Fruit fly (Drosophila melanogaster) whole organism, embryonic: ENCODE results near the gene EndoGI.

Experiments
- Antp ChIP-seq: fragments of 200-800 bp; sonication (Bioruptor generic); optimal IDR thresholded peaks from 3 replicates; lab custom pipeline; 2016; ENCODE audit warnings: missing biosample characterization, missing genetic modification characterization
- Atf3 ChIP-seq: fragments of 200-800 bp; sonication (Bioruptor generic); optimal IDR thresholded peaks from 3 replicates; lab custom pipeline; 2016; ENCODE audit warnings: missing biosample characterization, missing genetic modification characterization
- Blimp-1 ChIP-seq: fragments of 200-800 bp; sonication (Bioruptor generic); optimal IDR thresholded peaks from 3 replicates; lab custom pipeline; 2018; ENCODE audit warnings: missing biosample characterization, missing genetic modification characterization, mild to moderate bottlenecking, moderate library complexity, missing genetic modification reagents
- BtbVII ChIP-seq: fragments of 200-800 bp; sonication (Bioruptor generic); optimal IDR thresholded peaks from 3 replicates; lab custom pipeline; 2017; ENCODE audit warnings: missing biosample characterization, mild to moderate bottlenecking, missing genetic modification characterization
- CG11695 ChIP-seq: fragments of 200-800 bp; sonication (Bioruptor generic); IDR thresholded peaks from 3 replicates; pipeline ENCODE4 v1.3.6; 2022; ENCODE audit warnings: missing biosample characterization, missing genetic modification characterization
- CG12659 ChIP-seq: fragments of 200-800 bp; sonication (Bioruptor generic); optimal IDR thresholded peaks from 3 replicates; lab custom pipeline; 2017; ENCODE audit warnings: mild to moderate bottlenecking, missing biosample characterization, missing genetic modification reagents, missing genetic modification characterization
- CG14710 ChIP-seq: fragments of 200-800 bp; sonication (Bioruptor generic); optimal IDR thresholded peaks from 3 replicates; lab custom pipeline; 2019; ENCODE audit warnings: missing biosample characterization, mild to moderate bottlenecking, missing genetic modification characterization, moderate library complexity
- CG15269 ChIP-seq: fragments of 200-800 bp; sonication (Bioruptor generic); optimal IDR thresholded peaks from 2 replicates; lab custom pipeline; 2018; ENCODE audit warnings: missing biosample characterization, mild to moderate bottlenecking, missing genetic modification characterization, moderate library complexity
- CG15696 ChIP-seq: fragments of 200-800 bp; sonication (Bioruptor generic); optimal IDR thresholded peaks from 2 replicates; lab custom pipeline; 2019; ENCODE audit warnings: missing biosample characterization, mild to moderate bottlenecking, missing genetic modification characterization, moderate library complexity
- CG17361 ChIP-seq: fragments of 200-800 bp; sonication (Bioruptor generic); IDR thresholded peaks from 3 replicates; pipeline ENCODE4 v1.3.6; 2022; ENCODE audit warnings: missing biosample characterization, missing genetic modification characterization
- CG18476 ChIP-seq: fragments of 200-800 bp; sonication (Bioruptor generic); optimal IDR thresholded peaks from 2 replicates; lab custom pipeline; 2016; ENCODE audit warnings: missing biosample characterization, mild to moderate bottlenecking, missing genetic modification characterization
- CG2129 ChIP-seq: fragments of 200-800 bp; sonication (Bioruptor generic); IDR thresholded peaks from 2 replicates; pipeline ENCODE4 v1.3.6; 2022; ENCODE audit warnings: missing biosample characterization, missing genetic modification characterization; ENCODE audit not compliant: partially characterized antibody
- CG30403 ChIP-seq: fragments of 200-800 bp; sonication (Bioruptor generic); optimal IDR thresholded peaks from 3 replicates; lab custom pipeline; 2016; ENCODE audit warnings: missing biosample characterization, missing genetic modification characterization
- CG30431 ChIP-seq: fragments of 200-800 bp; sonication (Bioruptor generic); optimal IDR thresholded peaks from 2 replicates; lab custom pipeline; 2017; ENCODE audit warnings: missing biosample characterization, missing genetic modification characterization
- CG31388 ChIP-seq: fragments of 200-800 bp; sonication (Bioruptor generic); optimal IDR thresholded peaks from 2 replicates; lab custom pipeline; 2016; ENCODE audit warnings: missing biosample characterization, missing genetic modification characterization
- CG32772 ChIP-seq: fragments of 200-800 bp; sonication (Bioruptor generic); IDR thresholded peaks from 2 replicates; pipeline ENCODE4 v1.3.6; 2022; ENCODE audit warnings: missing biosample characterization, missing genetic modification characterization
- CG4424 ChIP-seq: fragments of 200-800 bp; sonication (Bioruptor generic); optimal IDR thresholded peaks from 3 replicates; lab custom pipeline; 2016; ENCODE audit warnings: missing biosample characterization, missing genetic modification characterization
- CG6654 ChIP-seq: fragments of 200-800 bp; sonication (Bioruptor generic); optimal IDR thresholded peaks from 2 replicates; lab custom pipeline; 2017; ENCODE audit warnings: missing biosample characterization, mild to moderate bottlenecking, missing genetic modification characterization
- CG9609 ChIP-seq: fragments of 200-800 bp; sonication (Bioruptor generic); optimal IDR thresholded peaks from 3 replicates; lab custom pipeline; 2016; ENCODE audit warnings: missing biosample characterization, missing genetic modification characterization
- Fer3 ChIP-seq: fragments of 200-800 bp; sonication (Bioruptor generic); optimal IDR thresholded peaks from 2 replicates; lab custom pipeline; 2018; ENCODE audit warnings: missing biosample characterization, mild to moderate bottlenecking, missing genetic modification characterization, moderate library complexity
- HLH3B ChIP-seq: fragments of 200-800 bp; sonication (Bioruptor generic); IDR thresholded peaks from 2 replicates; pipeline ENCODE4 v1.3.6; 2022; ENCODE audit warnings: missing biosample characterization, missing genetic modification characterization
- HmgD ChIP-seq: fragments of 200-800 bp; sonication (Bioruptor generic); optimal IDR thresholded peaks from 3 replicates; lab custom pipeline; 2016; ENCODE audit warnings: missing biosample characterization, missing genetic modification characterization
- NFAT ChIP-seq: fragments of 200-800 bp; sonication (Bioruptor generic); IDR thresholded peaks from 2 replicates; pipeline ENCODE4 v1.3.6; 2022; ENCODE audit warnings: missing biosample characterization, missing genetic modification characterization
- Nf-YA ChIP-seq: fragments of 200-800 bp; sonication (Bioruptor generic); IDR thresholded peaks from 2 replicates; pipeline ENCODE4 v1.3.6; 2022; ENCODE audit warnings: missing biosample characterization, missing genetic modification characterization
- Trl ChIP-seq, 3 experiments: fragments of >200 bp in 2 of 3; fragments of 200-800 bp in 1 of 3; sonication (Bioruptor generic) in 1 of 3; optimal IDR thresholded peaks; 2 replicates in 1 of 3; 3 replicates in 2 of 3; lab custom pipeline; 2016 to 2017; ENCODE audit warnings: missing biosample characterization in 1 of 3, missing genetic modification characterization in 1 of 3
- bab2 ChIP-seq: fragments of 200-800 bp; sonication (Bioruptor generic); optimal IDR thresholded peaks from 2 replicates; lab custom pipeline; 2016; ENCODE audit warnings: missing biosample characterization, missing genetic modification characterization
- bowl ChIP-seq: fragments of 200-800 bp; sonication (Bioruptor generic); IDR thresholded peaks from 2 replicates; pipeline ENCODE4 v1.3.6; 2022; ENCODE audit warnings: missing biosample characterization, missing genetic modification characterization
- cas ChIP-seq: fragments of 200-800 bp; sonication (Bioruptor generic); IDR thresholded peaks from 2 replicates; pipeline ENCODE4 v1.3.6; 2022; ENCODE audit warnings: missing biosample characterization, missing genetic modification characterization
- esg ChIP-seq: fragments of 200-800 bp; sonication (Bioruptor generic); conservative IDR thresholded peaks from 2 replicates; pipeline ENCODE4 v1.3.6; 2022; ENCODE audit warnings: missing biosample characterization, missing genetic modification characterization
- fd64A ChIP-seq: fragments of 200-800 bp; sonication (Bioruptor generic); optimal IDR thresholded peaks from 3 replicates; lab custom pipeline; 2018; ENCODE audit warnings: missing biosample characterization, mild to moderate bottlenecking, missing genetic modification characterization
- hb ChIP-seq: fragments of 200-800 bp; sonication (Bioruptor generic); IDR thresholded peaks from 3 replicates; pipeline ENCODE4 v1.3.6; 2022; ENCODE audit warnings: missing biosample characterization, missing genetic modification characterization; ENCODE audit not compliant: partially characterized antibody
- her ChIP-seq: fragments of 200-800 bp; sonication (Bioruptor generic); optimal IDR thresholded peaks from 2 replicates; lab custom pipeline; 2016; ENCODE audit warnings: missing biosample characterization, missing genetic modification characterization
- ind ChIP-seq: fragments of 200-800 bp; sonication (Bioruptor generic); optimal IDR thresholded peaks from 3 replicates; lab custom pipeline; 2016; ENCODE audit warnings: missing biosample characterization, missing genetic modification characterization
- klu ChIP-seq: fragments of 200-800 bp; sonication (Bioruptor generic); IDR thresholded peaks from 2 replicates; pipeline ENCODE4 v1.3.6; 2022; ENCODE audit warnings: missing biosample characterization, missing genetic modification characterization
- lov ChIP-seq, 2 experiments: fragments of 200-800 bp in 1 of 2; fragments of >200 bp in 1 of 2; sonication (Bioruptor generic) in 1 of 2; IDR thresholded peaks in 1 of 2; optimal IDR thresholded peaks in 1 of 2; 2 replicates in 1 of 2; 3 replicates in 1 of 2; pipeline versions ENCODE4 v1.3.6 to Lab custom; 2017 to 2022; ENCODE audit warnings: missing biosample characterization in 1 of 2, missing genetic modification characterization in 1 of 2
- mam ChIP-seq: fragments of 200-800 bp; sonication (Bioruptor generic); optimal IDR thresholded peaks from 3 replicates; lab custom pipeline; 2016; ENCODE audit warnings: missing biosample characterization, missing genetic modification characterization
- mirr ChIP-seq: fragments of 200-800 bp; sonication (Bioruptor generic); optimal IDR thresholded peaks from 3 replicates; lab custom pipeline; 2018; ENCODE audit warnings: missing biosample characterization, mild to moderate bottlenecking, missing genetic modification characterization
- nau ChIP-seq: fragments of 200-800 bp; sonication (Bioruptor generic); optimal IDR thresholded peaks from 3 replicates; lab custom pipeline; 2017; ENCODE audit warnings: missing biosample characterization, mild to moderate bottlenecking, missing genetic modification characterization, missing genetic modification reagents
- nom ChIP-seq: fragments of 200-800 bp; sonication (Bioruptor generic); optimal IDR thresholded peaks from 2 replicates; lab custom pipeline; 2017; ENCODE audit warnings: missing biosample characterization, missing genetic modification characterization, mild to moderate bottlenecking, moderate library complexity, missing genetic modification reagents
- phol ChIP-seq: fragments of 200-800 bp; sonication (Bioruptor generic); optimal IDR thresholded peaks from 3 replicates; lab custom pipeline; 2018; ENCODE audit warnings: missing biosample characterization, mild to moderate bottlenecking, missing genetic modification characterization, moderate library complexity
- pita ChIP-seq: fragments of 200-800 bp; sonication (Bioruptor generic); optimal IDR thresholded peaks from 2 replicates; lab custom pipeline; 2017; ENCODE audit warnings: missing biosample characterization, mild to moderate bottlenecking, missing genetic modification characterization
- salm ChIP-seq: fragments of 200-800 bp; sonication (Bioruptor generic); optimal IDR thresholded peaks from 2 replicates; lab custom pipeline; 2018; ENCODE audit warnings: missing biosample characterization, mild to moderate bottlenecking, missing genetic modification characterization
- slp2 ChIP-seq: fragments of 200-800 bp; sonication (Bioruptor generic); optimal IDR thresholded peaks from 2 replicates; lab custom pipeline; 2016; ENCODE audit warnings: missing biosample characterization, missing genetic modification characterization
- stwl ChIP-seq: fragments of 200-800 bp; sonication (Bioruptor generic); optimal IDR thresholded peaks from 3 replicates; lab custom pipeline; 2018; ENCODE audit warnings: missing biosample characterization, mild to moderate bottlenecking, missing genetic modification characterization, moderate library complexity
- sug ChIP-seq: fragments of 200-800 bp; optimal IDR thresholded peaks from 2 replicates; lab custom pipeline; 2019; ENCODE audit warnings: missing biosample characterization, mild to moderate bottlenecking, missing genetic modification characterization, moderate library complexity
- tio ChIP-seq: fragments of 200-800 bp; sonication (Bioruptor generic); optimal IDR thresholded peaks from 2 replicates; lab custom pipeline; 2017; ENCODE audit warnings: missing biosample characterization, missing genetic modification characterization, inconsistent platforms
- zf30C ChIP-seq: fragments of 200-800 bp; sonication (Bioruptor generic); optimal IDR thresholded peaks from 3 replicates; lab custom pipeline; 2018; ENCODE audit warnings: missing biosample characterization, mild to moderate bottlenecking, missing genetic modification characterization

EndoGI gene

dm6 chr2L:16251598-16252131, 5.8 kb upstream of the EndoGI start, which contains the start of gene CG46309 (continued):
- TF ChIP-seq CG31388 (GFP tag; lab: Kevin White, UChicago): no peak
- TF ChIP-seq cas: peak; percentile 36; the same call in 1 of the 2 replicates
- no peak for TF ChIP-seq Antp (GFP tag; lab: Kevin White, UChicago)
- TF ChIP-seq mam: peak; percentile 44
- no peak for TF ChIP-seq CG15696 (tag; lab: Kevin White, UChicago)
- peak; percentile 35 for TF ChIP-seq ind (GFP tag; lab: Kevin White, UChicago)
- no peak for TF ChIP-seq CG32772 (GFP tag; lab: Robert Waterston, UW)
- no peak for TF ChIP-seq esg (GFP tag; lab: Robert Waterston, UW)
- peak; percentile 53; the same call in 1 of the 2 replicates for TF ChIP-seq bowl
- peak; percentile 12 for TF ChIP-seq Fer3
- TF ChIP-seq pita (GFP tag; lab: Kevin White, UChicago): no peak
- peak; percentile 30 for TF ChIP-seq bab2 (GFP tag; lab: Kevin White, UChicago)
- TF ChIP-seq zf30C (GFP tag; lab: Kevin White, UChicago): peak; percentile 5
- TF ChIP-seq CG12659: peak; percentile 33
- TF ChIP-seq CG18476 (GFP tag; lab: Kevin White, UChicago): peak; percentile 19
- no peak for TF ChIP-seq CG6654 (GFP tag; lab: Kevin White, UChicago)

dm6 chr2L:16255232-16256117, 2.0 kb upstream of the EndoGI start:
- TF ChIP-seq Blimp-1 (GFP tag; lab: Kevin White, UChicago) (peak; percentile 16), stwl (peak; percentile 51), Atf3 (GFP tag; lab: Kevin White, UChicago) (no peak), nau (GFP tag; lab: Kevin White, UChicago) (no peak), sug (peak; percentile 26), tio (GFP tag; lab: Kevin White, UChicago) (no peak), fd64A (no peak), CG2129 (GFP tag; lab: Robert Waterston, UW) (no peak), klu (GFP tag; lab: Robert Waterston, UW) (no peak), BtbVII (GFP tag; lab: Kevin White, UChicago) (peak; percentile 16), CG14710 (tag; lab: Kevin White, UChicago) (no peak), slp2 (no peak), Nf-YA (no peak), CG4424 (GFP tag; lab: Kevin White, UChicago) (no peak), CG11695 (GFP tag; lab: Robert Waterston, UW) (no peak), hb (GFP tag; lab: Robert Waterston, UW) (no peak), her (no peak), CG17361 (GFP tag; lab: Robert Waterston, UW) (no peak), CG30403 (no peak), lov (optimal IDR thresholded peaks at IDR 0.05; lab: Kevin White, UChicago) (no peak), lov (GFP tag; IDR thresholded peaks at IDR 0.05; lab: Robert Waterston, UW) (no peak), CG30431 (GFP tag; lab: Kevin White, UChicago) (no peak), NFAT (GFP tag; lab: Robert Waterston, UW) (no peak), CG15269 (no peak), salm (tag; lab: Kevin White, UChicago) (no peak), phol (tag; lab: Kevin White, UChicago) (no peak), CG9609 (no peak), nom (GFP tag; lab: Kevin White, UChicago) (peak; percentile 78), mirr (GFP tag; lab: Kevin White, UChicago) (peak; percentile 95), Trl (optimal IDR thresholded peaks at IDR 0.05; lab: Kevin White, UChicago) (peak in 1 of 2 experiments; percentile 35), Trl (GFP tag; optimal IDR thresholded peaks at IDR 0.05; lab: Kevin White, UChicago) (no peak), HmgD (GFP tag; lab: Kevin White, UChicago) (no peak), HLH3B (GFP tag; lab: Robert Waterston, UW) (no peak)
